Worm (Caenorhabditis elegans): ENCODE measurements around the gene msra-1.
"Not testable (repeated sequence)": the region's sequence is repeated elsewhere in the genome, so short reads cannot be mapped to it uniquely, and the experiment has no call there.

- not testable (repeated sequence) for TF ChIP-seq nhr-12 (tag; optimal IDR thresholded peaks at IDR 0.05); ceh-43 (GFP tag; optimal IDR thresholded peaks at IDR 0.05); snpc-4 (tag; optimal IDR thresholded peaks at IDR 0.05); blmp-1 (tag; optimal IDR thresholded peaks at IDR 0.05); zip-8 (tag; optimal IDR thresholded peaks at IDR 0.05); unc-39 (tag; optimal IDR thresholded peaks at IDR 0.05); ces-1 (GFP tag; optimal IDR thresholded peaks at IDR 0.05); sptf-1 (tag; optimal IDR thresholded peaks at IDR 0.05); elt-3 (tag; optimal IDR thresholded peaks at IDR 0.05); M03D4.4 (tag; optimal IDR thresholded peaks at IDR 0.05); unc-62 (GFP tag; optimal IDR thresholded peaks at IDR 0.05); ztf-11 (tag; optimal IDR thresholded peaks at IDR 0.05); lsy-2 (tag; optimal IDR thresholded peaks at IDR 0.05); nhr-28 (tag; optimal IDR thresholded peaks at IDR 0.05)
Observed at ce11 chrII:7370195-7370594, 6.4 kb upstream of the msra-1 start, which contains the start of gene F43E2.11.

Measured in whole organism, mixed stage, embryonic.